Worm (Caenorhabditis elegans) whole organism, young adult: ENCODE data around the gene ZK816.3.

Experiments used
- B0261.1 ChIP-seq: sonication (generic microtip); optimal IDR thresholded peaks from 2 replicates; lab custom pipeline; 2016; ENCODE audit warnings: mild to moderate bottlenecking, missing genetic modification characterization, moderate library complexity, missing compliant biosample characterization
- D2030.7 ChIP-seq: fragments of 200-800 bp; sonication (Bioruptor generic); IDR thresholded peaks from 2 replicates; pipeline ENCODE4 v1.3.6; 2022; ENCODE audit warnings: missing genetic modification reagents, missing genetic modification characterization, missing compliant biosample characterization
- F10E7.11 ChIP-seq: sonication (generic microtip); optimal IDR thresholded peaks from 2 replicates; lab custom pipeline; 2017; ENCODE audit warnings: mild to moderate bottlenecking, missing genetic modification characterization, moderate library complexity, missing compliant biosample characterization
- F55B11.4 ChIP-seq: sonication (generic microtip); optimal IDR thresholded peaks from 2 replicates; lab custom pipeline; 2016; ENCODE audit warnings: missing compliant biosample characterization, missing genetic modification characterization, borderline replicate concordance; ENCODE audit not compliant: insufficient read depth
- T07F8.4 ChIP-seq: sonication (generic microtip); optimal IDR thresholded peaks from 2 replicates; lab custom pipeline; 2016; ENCODE audit warnings: mild to moderate bottlenecking, missing genetic modification characterization, moderate library complexity, missing compliant biosample characterization
- Y53F4B.3 ChIP-seq: fragments of 200-800 bp; sonication (Bioruptor generic); IDR thresholded peaks from 2 replicates; pipeline ENCODE4 v1.3.6; 2022; ENCODE audit warnings: missing genetic modification reagents, missing genetic modification characterization, missing compliant biosample characterization
- Y67H2A.10 ChIP-seq: fragments of 200-800 bp; sonication (Bioruptor generic); conservative IDR thresholded peaks from 2 replicates; pipeline ENCODE4 v1.3.6; 2022; ENCODE audit warnings: missing genetic modification reagents, missing genetic modification characterization, missing compliant biosample characterization
- Y95B8A.8 ChIP-seq: fragments of 200-800 bp; sonication (Bioruptor generic); IDR thresholded peaks from 2 replicates; pipeline ENCODE4 v1.3.6; 2022; ENCODE audit warnings: missing genetic modification reagents, missing genetic modification characterization, missing compliant biosample characterization
- ZK185.1 ChIP-seq: sonication (generic microtip); optimal IDR thresholded peaks from 2 replicates; lab custom pipeline; 2016; ENCODE audit warnings: mild to moderate bottlenecking, missing genetic modification characterization, missing compliant biosample characterization; ENCODE audit not compliant: poor library complexity, severe bottlenecking
- aptf-2 ChIP-seq: fragments of 200-800 bp; sonication (Bioruptor generic); conservative IDR thresholded peaks from 2 replicates; pipeline ENCODE4 v1.3.6; 2022; ENCODE audit warnings: missing genetic modification reagents, missing genetic modification characterization, missing compliant biosample characterization
- cebp-1 ChIP-seq, 2 experiments: fragments of 200-800 bp in 1 of 2; sonication (Bioruptor generic) in 1 of 2; sonication (generic microtip) in 1 of 2; IDR thresholded peaks in 1 of 2; optimal IDR thresholded peaks in 1 of 2; 2 replicates each; pipeline versions ENCODE4 v1.3.6 to Lab custom; 2017 to 2022; ENCODE audit warnings: missing compliant biosample characterization in 2 of 2, missing genetic modification characterization in 2 of 2, mild to moderate bottlenecking in 1 of 2, missing genetic modification reagents in 1 of 2, moderate library complexity in 1 of 2
- cebp-2 ChIP-seq: fragments of 200-800 bp; sonication (Bioruptor generic); IDR thresholded peaks from 2 replicates; pipeline ENCODE4 v1.3.6; 2022; ENCODE audit warnings: missing genetic modification characterization, missing compliant biosample characterization
- ceh-100 ChIP-seq: fragments of 200-800 bp; sonication (Bioruptor generic); IDR thresholded peaks from 2 replicates; pipeline ENCODE4 v1.3.6; 2022; ENCODE audit warnings: missing genetic modification reagents, missing genetic modification characterization, missing compliant biosample characterization
- ceh-27 ChIP-seq: fragments of 200-800 bp; sonication (Bioruptor generic); optimal IDR thresholded peaks from 2 replicates; lab custom pipeline; 2018; ENCODE audit warnings: mild to moderate bottlenecking, missing genetic modification characterization, moderate library complexity, missing compliant biosample characterization
- ceh-91 ChIP-seq: fragments of 200-800 bp; sonication (Bioruptor generic); IDR thresholded peaks from 2 replicates; pipeline ENCODE4 v1.3.6; 2022; ENCODE audit warnings: missing genetic modification reagents, missing genetic modification characterization, missing compliant biosample characterization
- chd-7 ChIP-seq: sonication (generic microtip); optimal IDR thresholded peaks from 2 replicates; lab custom pipeline; 2016; ENCODE audit warnings: mild to moderate bottlenecking, missing genetic modification characterization, moderate library complexity, missing compliant biosample characterization
- dpff-1 ChIP-seq: sonication (generic microtip); optimal IDR thresholded peaks from 2 replicates; lab custom pipeline; 2017; ENCODE audit warnings: mild to moderate bottlenecking, missing genetic modification characterization, missing compliant biosample characterization
- dpl-1 ChIP-seq: fragments of 150-350 bp; optimal IDR thresholded peaks from 2 replicates; lab custom pipeline; 2014; ENCODE audit warnings: missing biosample characterization, missing genetic modification reagents, missing genetic modification characterization
- ekl-4 ChIP-seq: fragments of 200-800 bp; sonication (Bioruptor generic); IDR thresholded peaks from 2 replicates; pipeline ENCODE4 v1.3.6; 2022; ENCODE audit warnings: missing genetic modification reagents, missing genetic modification characterization, missing compliant biosample characterization
- fkh-3 ChIP-seq: sonication (generic microtip); optimal IDR thresholded peaks from 2 replicates; lab custom pipeline; 2016; ENCODE audit warnings: mild to moderate bottlenecking, missing genetic modification characterization, missing compliant biosample characterization
- hlh-12 ChIP-seq: sonication (generic microtip); optimal IDR thresholded peaks from 2 replicates; lab custom pipeline; 2016; ENCODE audit warnings: missing genetic modification characterization, missing compliant biosample characterization
- hmg-20 ChIP-seq: fragments of 200-800 bp; sonication (Bioruptor generic); IDR thresholded peaks from 2 replicates; pipeline ENCODE4 v1.3.6; 2022; ENCODE audit warnings: missing genetic modification reagents, missing genetic modification characterization, missing compliant biosample characterization
- hrde-1 ChIP-seq: sonication (generic microtip); optimal IDR thresholded peaks from 2 replicates; lab custom pipeline; 2016; ENCODE audit warnings: missing genetic modification characterization, mild to moderate bottlenecking, missing compliant biosample characterization, moderate library complexity, missing genotype, missing genetic modification reagents, borderline replicate concordance
- lin-26 ChIP-seq: fragments of 200-800 bp; sonication (Bioruptor generic); IDR thresholded peaks from 2 replicates; pipeline ENCODE4 v1.3.6; 2022; ENCODE audit warnings: missing genetic modification reagents, missing genetic modification characterization, missing compliant biosample characterization
- lin-35 ChIP-seq, 3 experiments: fragments of 150-350 bp in 2 of 3; sonication (generic microtip) in 1 of 3; optimal IDR thresholded peaks; 2 replicates each; lab custom pipeline; 2014 to 2018; ENCODE audit warnings: missing biosample characterization in 3 of 3, missing genetic modification characterization in 3 of 3, missing genetic modification reagents in 3 of 3
- lin-54 ChIP-seq: fragments of 200-800 bp; sonication (Bioruptor generic); optimal IDR thresholded peaks from 2 replicates; lab custom pipeline; 2018; ENCODE audit warnings: mild to moderate bottlenecking, missing genetic modification characterization, missing compliant biosample characterization
- lsl-1 ChIP-seq: fragments of 200-800 bp; sonication (Bioruptor generic); optimal IDR thresholded peaks from 2 replicates; lab custom pipeline; 2018; ENCODE audit warnings: mild to moderate bottlenecking, missing genetic modification characterization, moderate library complexity, missing compliant biosample characterization
- madf-3 ChIP-seq: fragments of 200-800 bp; sonication (Bioruptor generic); IDR thresholded peaks from 2 replicates; pipeline ENCODE4 v1.3.6; 2022; ENCODE audit warnings: missing genetic modification reagents, missing genetic modification characterization, missing compliant biosample characterization
- mes-4 ChIP-seq: sonication (generic microtip); optimal IDR thresholded peaks from 2 replicates; lab custom pipeline; 2016; ENCODE audit warnings: missing genotype, missing genetic modification characterization, missing compliant biosample characterization
- nhr-179 ChIP-seq: sonication (generic microtip); optimal IDR thresholded peaks from 2 replicates; lab custom pipeline; 2016; ENCODE audit warnings: mild to moderate bottlenecking, missing genetic modification characterization, missing compliant biosample characterization
- nhr-80 ChIP-seq: sonication (generic microtip); optimal IDR thresholded peaks from 2 replicates; lab custom pipeline; 2016; ENCODE audit warnings: missing genetic modification characterization, missing compliant biosample characterization
- nhr-90 ChIP-seq: sonication (generic microtip); optimal IDR thresholded peaks from 2 replicates; lab custom pipeline; 2016; ENCODE audit warnings: missing genotype, mild to moderate bottlenecking, missing genetic modification characterization, missing compliant biosample characterization
- snpc-3.4 ChIP-seq: sonication (generic microtip); optimal IDR thresholded peaks from 2 replicates; lab custom pipeline; 2017; ENCODE audit warnings: missing genetic modification characterization, mild to moderate bottlenecking, missing compliant biosample characterization, antibody characterized with exemption, moderate library complexity, missing genotype, missing genetic modification reagents
- tlf-1 ChIP-seq: fragments of 200-800 bp; sonication (Bioruptor generic); optimal IDR thresholded peaks from 2 replicates; lab custom pipeline; 2018; ENCODE audit warnings: mild to moderate bottlenecking, missing genetic modification characterization, missing compliant biosample characterization
- unc-130 ChIP-seq: sonication (generic microtip); optimal IDR thresholded peaks from 2 replicates; lab custom pipeline; 2016; ENCODE audit warnings: missing genetic modification reagents, missing genetic modification characterization, missing compliant biosample characterization
- unc-62 ChIP-seq: fragments of 150-350 bp; optimal IDR thresholded peaks from 2 replicates; lab custom pipeline; 2014; ENCODE audit warnings: missing biosample characterization, missing genetic modification reagents, missing genetic modification characterization
- xnd-1 ChIP-seq: sonication (generic microtip); optimal IDR thresholded peaks from 2 replicates; lab custom pipeline; 2016; ENCODE audit warnings: missing genotype, missing genetic modification reagents, missing genetic modification characterization, missing compliant biosample characterization
- zfh-2 ChIP-seq: fragments of 200-800 bp; sonication (Bioruptor generic); conservative IDR thresholded peaks from 2 replicates; pipeline ENCODE4 v1.3.6; 2022; ENCODE audit warnings: missing genetic modification reagents, missing genetic modification characterization, missing compliant biosample characterization
- ztf-28 ChIP-seq: fragments of 200-800 bp; sonication (Bioruptor generic); IDR thresholded peaks from 2 replicates; pipeline ENCODE4 v1.3.6; 2022; ENCODE audit warnings: missing genetic modification reagents, missing genetic modification characterization, missing compliant biosample characterization

The ZK816.3 gene

DNA sequence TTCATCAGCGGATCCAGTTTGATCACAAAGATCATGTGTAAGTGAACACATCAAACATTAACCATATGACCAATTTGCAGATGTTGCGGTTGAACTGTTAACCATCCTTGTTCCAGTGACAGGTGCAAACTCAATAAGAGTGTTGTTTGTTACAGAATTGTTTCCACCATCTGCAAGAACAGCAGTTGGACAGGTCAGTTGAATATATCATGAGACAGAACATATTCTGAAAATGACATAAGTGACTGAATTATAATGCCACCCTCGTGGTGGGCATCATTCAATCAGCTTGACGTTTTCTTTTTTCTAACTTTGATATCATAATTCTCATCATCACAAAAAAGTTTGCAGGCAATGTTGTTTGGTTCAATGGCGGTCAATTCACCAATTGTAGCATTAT, 47.6 kb upstream of the ZK816.3 start:
- no peak for TF ChIP-seq madf-3
- TF ChIP-seq cebp-2 (GFP tag; lab: Robert Waterston, UW): no peak
- TF ChIP-seq unc-62 (GFP tag; lab: Kevin White, UChicago): peak; percentile 72
- TF ChIP-seq fkh-3 (tag; lab: Kevin White, UChicago): no peak
- no peak for TF ChIP-seq Y67H2A.10 (GFP tag; lab: Robert Waterston, UW)
- TF ChIP-seq hmg-20 (GFP tag; lab: Robert Waterston, UW): no peak
- TF ChIP-seq Y95B8A.8 (GFP tag; lab: Robert Waterston, UW): no peak
- TF ChIP-seq nhr-80 (tag; lab: Kevin White, UChicago): peak; percentile 64
- TF ChIP-seq, all 124 proteins: peak for 2

DNA sequence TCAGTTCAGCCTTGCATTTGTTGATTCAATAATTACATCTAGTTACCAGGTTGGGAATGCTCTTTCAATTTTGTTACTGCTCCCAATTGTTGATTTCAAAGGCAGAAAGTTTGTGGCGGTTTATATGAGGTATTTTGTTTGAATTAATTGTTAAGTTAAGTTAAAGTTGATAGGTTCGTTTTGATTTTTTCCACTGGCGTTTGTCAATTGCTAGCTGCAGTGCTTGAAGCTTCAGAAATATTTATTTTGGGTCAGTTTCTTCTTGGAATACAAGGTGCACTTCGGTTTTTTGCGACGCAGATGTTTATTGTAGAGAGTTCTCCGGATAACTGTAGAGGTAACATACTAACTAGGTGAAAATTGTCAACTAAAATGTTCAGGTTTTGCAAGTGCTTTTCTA, 46.4 kb upstream of the ZK816.3 start, which contains the start of gene F11D5.5:
TSS of gene F11D5.5 (plus strand) at position 301 of the 400 bp plus-strand sequence.
- TF ChIP-seq Y53F4B.3 (no peak), lin-54 (GFP tag; lab: Kevin White, UChicago) (no peak), hlh-12 (tag; lab: Kevin White, UChicago) (no peak), nhr-179 (tag; lab: Kevin White, UChicago) (no peak)
- TF ChIP-seq, all 124 proteins: peak for 0

DNA sequence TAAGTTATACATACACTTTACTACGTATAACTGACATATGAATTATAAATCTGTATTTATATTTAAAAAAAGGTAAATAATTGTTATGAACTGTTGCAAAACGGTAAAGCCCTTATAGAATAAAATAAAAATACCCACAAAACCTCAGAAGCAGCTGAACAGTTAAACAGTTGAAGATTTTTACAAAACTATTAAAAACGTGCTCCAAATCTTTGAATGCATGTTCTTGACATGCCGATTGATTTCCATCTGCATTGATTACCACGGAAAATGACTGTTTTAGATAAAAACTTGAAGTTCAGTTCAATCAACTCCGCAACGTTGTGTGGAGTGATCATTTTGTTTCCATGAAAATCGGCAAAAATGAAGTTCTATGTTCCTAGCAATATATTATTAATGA, 44.1 kb upstream of the ZK816.3 start, which contains the start of gene F11D5.7:
TSS of gene F11D5.7 (plus strand) at position 301 of the 400 bp plus-strand sequence.
- TF ChIP-seq D2030.7 (GFP tag; lab: Robert Waterston, UW) (no peak), ZK185.1 (no peak), dpff-1 (tag; lab: Kevin White, UChicago) (no peak), snpc-3.4 (tag; lab: Kevin White, UChicago) (no peak), B0261.1 (tag; lab: Kevin White, UChicago) (no peak), Y53F4B.3 (no peak), ztf-28 (no peak), T07F8.4 (tag; lab: Kevin White, UChicago) (no peak), aptf-2 (GFP tag; lab: Robert Waterston, UW) (no peak), hrde-1 (tag; lab: Kevin White, UChicago) (no peak), ceh-100 (GFP tag; lab: Robert Waterston, UW) (no peak), lin-26 (GFP tag; lab: Robert Waterston, UW) (no peak), chd-7 (tag; lab: Kevin White, UChicago) (no peak), F10E7.11 (no peak), ekl-4 (GFP tag; lab: Robert Waterston, UW) (no peak), unc-130 (no peak), ceh-27 (no peak), mes-4 (tag; lab: Kevin White, UChicago) (no peak)

DNA sequence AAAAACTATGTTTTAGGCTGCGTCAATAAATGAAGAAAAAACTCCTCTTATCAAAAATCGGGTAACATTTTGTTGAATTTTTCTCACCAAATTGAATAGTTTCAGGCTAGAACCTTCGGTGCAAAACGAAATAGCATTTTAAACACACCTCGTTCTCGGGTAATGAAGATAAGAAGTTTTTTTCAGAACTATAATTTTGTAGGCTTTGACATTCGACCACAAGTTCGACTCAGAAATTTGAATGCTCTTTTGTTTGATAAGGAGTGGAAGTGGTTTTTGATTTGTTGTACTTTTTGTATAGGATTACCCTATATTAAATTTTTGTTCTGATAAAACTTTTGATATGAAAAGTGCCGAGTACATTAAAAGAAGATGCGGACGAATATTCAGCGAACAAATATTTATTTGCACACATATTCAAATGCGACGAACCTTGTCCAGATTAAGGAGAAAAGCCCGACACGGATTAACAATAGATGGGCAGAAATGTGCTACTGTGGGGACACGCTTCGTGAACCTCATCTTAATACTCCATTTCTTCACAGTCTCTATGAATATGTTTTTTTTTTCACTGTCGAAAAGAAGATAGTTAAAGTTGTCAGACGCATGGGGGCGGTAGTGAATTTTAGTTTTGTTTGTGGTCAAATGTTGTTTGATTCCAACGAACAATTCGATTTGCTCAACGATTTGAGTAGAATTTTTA, 41.4 kb upstream of the ZK816.3 start:
- no peak for TF ChIP-seq lsl-1 (GFP tag; lab: Kevin White, UChicago)
- TF ChIP-seq F10E7.11: no peak
- peak; percentile 93 for TF ChIP-seq nhr-80 (tag; lab: Kevin White, UChicago)
- no peak for TF ChIP-seq zfh-2 (GFP tag; lab: Robert Waterston, UW)

DNA sequence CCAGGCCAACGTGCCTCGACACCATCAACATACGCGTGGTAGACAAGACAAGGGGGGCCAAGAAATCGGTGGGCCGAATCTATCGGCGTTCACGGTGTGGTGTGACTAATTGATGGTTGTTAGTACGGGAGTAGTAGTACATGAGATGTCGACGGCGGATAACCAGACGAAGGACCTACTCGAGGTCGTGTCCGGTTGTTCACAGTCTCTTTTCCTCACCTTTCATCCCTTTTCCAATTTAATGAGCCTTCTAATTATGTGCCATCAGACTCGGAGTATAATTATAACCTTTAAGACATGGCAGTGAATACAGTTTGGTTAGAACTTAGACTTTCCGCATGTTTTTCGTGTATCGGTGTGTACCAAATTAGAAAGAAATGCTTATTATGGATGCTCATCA, 37.5 kb upstream of the ZK816.3 start:
- TF ChIP-seq ceh-91 (no peak), F55B11.4 (no peak), ceh-100 (GFP tag; lab: Robert Waterston, UW) (no peak), cebp-1 (GFP tag; IDR thresholded peaks at IDR 0.05; lab: Robert Waterston, UW) (no peak), cebp-1 (tag; optimal IDR thresholded peaks at IDR 0.05; lab: Kevin White, UChicago) (no peak), lin-35 (GFP tag; optimal IDR thresholded peaks at IDR 0.05; lab: Kevin White, UChicago) (no peak), tlf-1 (no peak), dpl-1 (no peak), xnd-1 (tag; lab: Kevin White, UChicago) (no peak), nhr-90 (tag; lab: Kevin White, UChicago) (no peak)
